Worm (Caenorhabditis elegans): ENCODE results near the gene klp-3.

klp-3 gene

ce11 chrII:7806054-7806453, 36.1 kb upstream of the klp-3 start:
- peak in 1 of 2 experiments; percentile 63 for TF ChIP-seq lin-35 (GFP tag; optimal IDR thresholded peaks at IDR 0.05)
- TF ChIP-seq efl-1 (optimal IDR thresholded peaks at IDR 0.05), result peak in 1 of 2 experiments; percentile 11
- TF ChIP-seq efl-1 (GFP tag; optimal IDR thresholded peaks at IDR 0.05 in 1 of 2), result peak; percentile 46 to 94
- TF ChIP-seq unc-130 (tag; optimal IDR thresholded peaks at IDR 0.05), result no peak
- TF ChIP-seq lin-14 (GFP tag; optimal IDR thresholded peaks at IDR 0.05), result peak; percentile 17
- peak; percentile 18 for TF ChIP-seq nhr-85 (tag)
- TF ChIP-seq dpl-1 (GFP tag; optimal IDR thresholded peaks at IDR 0.05), result peak; percentile 17 to 50 (median 40)
- no peak for TF ChIP-seq skn-1 (tag; optimal IDR thresholded peaks at IDR 0.05)
- TF ChIP-seq blmp-1 (tag; optimal IDR thresholded peaks at IDR 0.05), result peak; percentile 53

- TF ChIP-seq C34B4.2 (tag; optimal IDR thresholded peaks at IDR 0.05) (no peak), ceh-63 (GFP tag; optimal IDR thresholded peaks at IDR 0.05) (no peak), nhr-20 (tag; optimal IDR thresholded peaks at IDR 0.05) (peak; percentile 76), ama-1 (optimal IDR thresholded peaks at IDR 0.05) (no peak), unc-30 (tag; optimal IDR thresholded peaks at IDR 0.05) (no peak), C04F5.9 (tag; optimal IDR thresholded peaks at IDR 0.05) (no peak), pag-3 (tag; optimal IDR thresholded peaks at IDR 0.05; ENCODE audit: borderline replicate concordance, insufficient read depth) (peak; percentile 28), egl-27 (tag; optimal IDR thresholded peaks at IDR 0.05) (no peak), lin-39 (tag; optimal IDR thresholded peaks at IDR 0.05) (no peak), nhr-85 (tag) (peak; percentile 98), sox-4 (tag; optimal IDR thresholded peaks at IDR 0.05) (no peak), efl-1 (optimal IDR thresholded peaks at IDR 0.05) (peak; percentile 57 to 65), efl-1 (GFP tag; optimal IDR thresholded peaks at IDR 0.05 in 1 of 2) (peak; percentile 75 to 97), dsc-1 (tag; optimal IDR thresholded peaks at IDR 0.05) (no peak), pax-3 (tag; optimal IDR thresholded peaks at IDR 0.05) (no peak), lin-35 (GFP tag; optimal IDR thresholded peaks at IDR 0.05) (peak; percentile 35 to 91), fkh-4 (tag; optimal IDR thresholded peaks at IDR 0.05; ENCODE audit: borderline replicate concordance) (no peak), F16B12.6 (tag; optimal IDR thresholded peaks at IDR 0.05) (no peak), fkh-8 (tag; optimal IDR thresholded peaks at IDR 0.05) (no peak), pqm-1 (tag; optimal IDR thresholded peaks at IDR 0.05) (no peak), grh-1 (GFP tag; IDR thresholded peaks at IDR 0.05) (peak; percentile 90), blmp-1 (tag; optimal IDR thresholded peaks at IDR 0.05) (peak; percentile 96), nhr-19 (GFP tag; conservative IDR thresholded peaks at IDR 0.05) (peak; percentile 31), fos-1 (tag; optimal IDR thresholded peaks at IDR 0.05) (no peak), lsy-2 (tag; optimal IDR thresholded peaks at IDR 0.05) (peak in 1 of 2 experiments; percentile 16), ets-5 (GFP tag; IDR thresholded peaks at IDR 0.05) (no peak), zip-4 (GFP tag; optimal IDR thresholded peaks at IDR 0.05) (no peak), snu-23 (GFP tag; optimal IDR thresholded peaks at IDR 0.05) (peak; percentile 52), lin-14 (GFP tag; optimal IDR thresholded peaks at IDR 0.05) (peak; percentile 77), hlh-4 (tag; optimal IDR thresholded peaks at IDR 0.05) (no peak), mep-1 (tag; optimal IDR thresholded peaks at IDR 0.05) (peak; percentile 21), ceh-88 (GFP tag; IDR thresholded peaks at IDR 0.05) (no peak), nhr-11 (tag; optimal IDR thresholded peaks at IDR 0.05) (no peak), elt-3 (tag; optimal IDR thresholded peaks at IDR 0.05) (peak in 2 of 6 experiments; percentile 23 to 28), unc-98 (GFP tag; IDR thresholded peaks at IDR 0.05) (no peak), ztf-11 (tag; optimal IDR thresholded peaks at IDR 0.05) (no peak), sptf-1 (tag; optimal IDR thresholded peaks at IDR 0.05) (no peak), mdl-1 (tag; optimal IDR thresholded peaks at IDR 0.05) (no peak), Y116A8C.19 (tag; optimal IDR thresholded peaks at IDR 0.05; ENCODE audit: borderline replicate concordance) (no peak), mef-2 (tag; optimal IDR thresholded peaks at IDR 0.05) (no peak), ces-1 (GFP tag; optimal IDR thresholded peaks at IDR 0.05) (no peak), nhr-237 (tag; optimal IDR thresholded peaks at IDR 0.05) (no peak), xbp-1 (tag; optimal IDR thresholded peaks at IDR 0.05) (no peak), zag-1 (tag; optimal IDR thresholded peaks at IDR 0.05) (no peak), rnt-1 (tag; optimal IDR thresholded peaks at IDR 0.05) (no peak), dpl-1 (GFP tag; optimal IDR thresholded peaks at IDR 0.05) (peak; percentile 68 to 79 (median 77)), ceh-82 (tag; optimal IDR thresholded peaks at IDR 0.05) (no peak), ceh-8 (GFP tag; optimal IDR thresholded peaks at IDR 0.05) (no peak), jun-1 (tag; optimal IDR thresholded peaks at IDR 0.05) (no peak)
Observed at ce11 chrII:7806872-7807271, 35.3 kb upstream of the klp-3 start.
